Worm (Caenorhabditis elegans) whole organism, young adult: ENCODE measurements around the gene Y6G8.8.

ENCODE experiments used
- B0019.2 ChIP-seq: fragments of 200-800 bp; sonication (Bioruptor generic); conservative IDR thresholded peaks from 2 replicates; pipeline ENCODE4 v1.3.6; 2022; ENCODE audit warnings: missing genetic modification reagents, missing genetic modification characterization, missing compliant biosample characterization
- B0336.3 ChIP-seq: fragments of 200-800 bp; sonication (Bioruptor generic); IDR thresholded peaks from 2 replicates; pipeline ENCODE4 v1.3.6; 2022; ENCODE audit warnings: missing genetic modification characterization, missing compliant biosample characterization
- D2030.7 ChIP-seq: fragments of 200-800 bp; sonication (Bioruptor generic); IDR thresholded peaks from 2 replicates; pipeline ENCODE4 v1.3.6; 2022; ENCODE audit warnings: missing genetic modification reagents, missing genetic modification characterization, missing compliant biosample characterization
- F22D6.2 ChIP-seq: sonication (generic microtip); optimal IDR thresholded peaks from 2 replicates; lab custom pipeline; 2016; ENCODE audit warnings: mild to moderate bottlenecking, missing genetic modification characterization, missing compliant biosample characterization
- F23B12.7 ChIP-seq: sonication (generic microtip); optimal IDR thresholded peaks from 2 replicates; lab custom pipeline; 2017; ENCODE audit warnings: missing genetic modification characterization, mild to moderate bottlenecking, missing compliant biosample characterization, antibody characterized with exemption, moderate library complexity; ENCODE audit not compliant: insufficient read depth
- F49E8.2 ChIP-seq: sonication (generic microtip); optimal IDR thresholded peaks from 3 replicates; lab custom pipeline; 2017; ENCODE audit warnings: missing genetic modification characterization, mild to moderate bottlenecking, missing compliant biosample characterization, antibody characterized with exemption, moderate library complexity; ENCODE audit not compliant: insufficient read depth
- Y53F4B.3 ChIP-seq: fragments of 200-800 bp; sonication (Bioruptor generic); IDR thresholded peaks from 2 replicates; pipeline ENCODE4 v1.3.6; 2022; ENCODE audit warnings: missing genetic modification reagents, missing genetic modification characterization, missing compliant biosample characterization
- akir-1 ChIP-seq: fragments of 200-800 bp; sonication (Bioruptor generic); optimal IDR thresholded peaks from 2 replicates; lab custom pipeline; 2018; ENCODE audit warnings: mild to moderate bottlenecking, missing genetic modification characterization, moderate library complexity, missing compliant biosample characterization
- atf-7 ChIP-seq: sonication (generic microtip); optimal IDR thresholded peaks from 2 replicates; lab custom pipeline; 2017; ENCODE audit warnings: mild to moderate bottlenecking, missing genetic modification characterization, missing compliant biosample characterization
- attf-5 ChIP-seq: fragments of 200-800 bp; sonication (Bioruptor generic); optimal IDR thresholded peaks from 2 replicates; lab custom pipeline; 2018; ENCODE audit warnings: mild to moderate bottlenecking, missing genetic modification characterization, missing compliant biosample characterization
- bed-1 ChIP-seq: fragments of 200-800 bp; sonication (Bioruptor generic); IDR thresholded peaks from 2 replicates; pipeline ENCODE4 v1.3.6; 2022; ENCODE audit warnings: missing genetic modification reagents, missing genetic modification characterization, missing compliant biosample characterization
- cebp-1 ChIP-seq, 2 experiments: fragments of 200-800 bp in 1 of 2; sonication (Bioruptor generic) in 1 of 2; sonication (generic microtip) in 1 of 2; IDR thresholded peaks in 1 of 2; optimal IDR thresholded peaks in 1 of 2; 2 replicates each; pipeline versions ENCODE4 v1.3.6 to Lab custom; 2017 to 2022; ENCODE audit warnings: missing compliant biosample characterization in 2 of 2, missing genetic modification characterization in 2 of 2, mild to moderate bottlenecking in 1 of 2, missing genetic modification reagents in 1 of 2, moderate library complexity in 1 of 2
- ceh-91 ChIP-seq: fragments of 200-800 bp; sonication (Bioruptor generic); IDR thresholded peaks from 2 replicates; pipeline ENCODE4 v1.3.6; 2022; ENCODE audit warnings: missing genetic modification reagents, missing genetic modification characterization, missing compliant biosample characterization
- dox-1 ChIP-seq: fragments of 200-800 bp; sonication (Bioruptor generic); IDR thresholded peaks from 2 replicates; pipeline ENCODE4 v1.3.6; 2022; ENCODE audit warnings: missing genetic modification reagents, missing genetic modification characterization, missing compliant biosample characterization
- egl-44 ChIP-seq: fragments of 200-800 bp; sonication (Bioruptor generic); IDR thresholded peaks from 2 replicates; pipeline ENCODE4 v1.3.6; 2022; ENCODE audit warnings: missing genetic modification reagents, missing genetic modification characterization, missing compliant biosample characterization
- ets-4 ChIP-seq: fragments of 200-800 bp; sonication (Bioruptor generic); optimal IDR thresholded peaks from 2 replicates; lab custom pipeline; 2018; ENCODE audit warnings: mild to moderate bottlenecking, missing genetic modification characterization, missing compliant biosample characterization
- hlh-26 ChIP-seq: fragments of 200-800 bp; sonication (Bioruptor generic); conservative IDR thresholded peaks from 2 replicates; pipeline ENCODE4 v1.3.6; 2022; ENCODE audit warnings: missing genetic modification reagents, missing genetic modification characterization, missing compliant biosample characterization
- hsf-1 ChIP-seq: fragments of 200-800 bp; sonication (Bioruptor generic); IDR thresholded peaks from 2 replicates; pipeline ENCODE4 v1.3.6; 2022; ENCODE audit warnings: missing genetic modification reagents, missing genetic modification characterization, missing compliant biosample characterization
- let-526 ChIP-seq: fragments of 200-800 bp; sonication (Bioruptor generic); IDR thresholded peaks from 2 replicates; pipeline ENCODE4 v1.3.6; 2022; ENCODE audit warnings: missing genetic modification reagents, missing genetic modification characterization, missing compliant biosample characterization
- let-607 ChIP-seq, 2 experiments: fragments of 200-800 bp in 1 of 2; sonication (Bioruptor generic) in 1 of 2; sonication (generic microtip) in 1 of 2; optimal IDR thresholded peaks; 2 replicates each; lab custom pipeline; 2016 to 2018; ENCODE audit warnings: mild to moderate bottlenecking in 2 of 2, missing compliant biosample characterization in 2 of 2, missing genetic modification characterization in 2 of 2, moderate library complexity in 2 of 2, missing genotype in 1 of 2
- lsl-1 ChIP-seq: fragments of 200-800 bp; sonication (Bioruptor generic); optimal IDR thresholded peaks from 2 replicates; lab custom pipeline; 2018; ENCODE audit warnings: mild to moderate bottlenecking, missing genetic modification characterization, moderate library complexity, missing compliant biosample characterization
- madf-10 ChIP-seq: sonication (generic microtip); optimal IDR thresholded peaks from 2 replicates; lab custom pipeline; 2016; ENCODE audit warnings: mild to moderate bottlenecking, missing genetic modification characterization, missing compliant biosample characterization
- madf-3 ChIP-seq: fragments of 200-800 bp; sonication (Bioruptor generic); IDR thresholded peaks from 2 replicates; pipeline ENCODE4 v1.3.6; 2022; ENCODE audit warnings: missing genetic modification reagents, missing genetic modification characterization, missing compliant biosample characterization
- madf-6 ChIP-seq: fragments of 200-800 bp; sonication (Bioruptor generic); IDR thresholded peaks from 2 replicates; pipeline ENCODE4 v1.3.6; 2022; ENCODE audit warnings: missing genetic modification reagents, missing genetic modification characterization, missing compliant biosample characterization
- madf-8 ChIP-seq: fragments of 200-800 bp; sonication (Bioruptor generic); conservative IDR thresholded peaks from 2 replicates; pipeline ENCODE4 v1.3.6; 2022; ENCODE audit warnings: missing genetic modification reagents, missing genetic modification characterization, missing compliant biosample characterization
- nfyb-1 ChIP-seq: fragments of 200-800 bp; sonication (Bioruptor generic); IDR thresholded peaks from 2 replicates; pipeline ENCODE4 v1.3.6; 2022; ENCODE audit warnings: missing genetic modification reagents, missing genetic modification characterization, missing compliant biosample characterization
- nhr-80 ChIP-seq: sonication (generic microtip); optimal IDR thresholded peaks from 2 replicates; lab custom pipeline; 2016; ENCODE audit warnings: missing genetic modification characterization, missing compliant biosample characterization
- nhr-90 ChIP-seq: sonication (generic microtip); optimal IDR thresholded peaks from 2 replicates; lab custom pipeline; 2016; ENCODE audit warnings: missing genotype, mild to moderate bottlenecking, missing genetic modification characterization, missing compliant biosample characterization
- pha-4 ChIP-seq: fragments of 150-350 bp; sonication (generic microtip); optimal IDR thresholded peaks from 2 replicates; lab custom pipeline; 2014; ENCODE audit warnings: missing biosample characterization, missing genetic modification reagents, missing genetic modification characterization
- rec-8 ChIP-seq, 2 experiments: sonication (generic microtip); optimal IDR thresholded peaks; 2 replicates each; lab custom pipeline; 2016; ENCODE audit warnings: mild to moderate bottlenecking in 2 of 2, missing genetic modification characterization in 2 of 2, missing genetic modification reagents in 2 of 2, missing genotype in 2 of 2, missing biosample characterization in 1 of 2, missing compliant biosample characterization in 1 of 2, moderate library complexity in 1 of 2
- snpc-3.4 ChIP-seq: sonication (generic microtip); optimal IDR thresholded peaks from 2 replicates; lab custom pipeline; 2017; ENCODE audit warnings: missing genetic modification characterization, mild to moderate bottlenecking, missing compliant biosample characterization, antibody characterized with exemption, moderate library complexity, missing genotype, missing genetic modification reagents
- snpc-4 ChIP-seq, 5 experiments: fragments of 150-350 bp in 1 of 5; sonication (generic microtip) in 4 of 5; optimal IDR thresholded peaks; 2 replicates each; lab custom pipeline; 2014 to 2018; ENCODE audit warnings: missing genetic modification characterization in 5 of 5, missing biosample characterization in 3 of 5, antibody characterized with exemption in 2 of 5, mild to moderate bottlenecking in 2 of 5, missing compliant biosample characterization in 2 of 5, missing genotype in 2 of 5, moderate library complexity in 2 of 5, missing genetic modification reagents in 1 of 5
- tbp1 ChIP-seq: fragments of 200-800 bp; sonication (Bioruptor generic); optimal IDR thresholded peaks from 2 replicates; lab custom pipeline; 2018; ENCODE audit warnings: mild to moderate bottlenecking, missing genetic modification characterization, missing compliant biosample characterization
- unc-62 ChIP-seq: fragments of 150-350 bp; optimal IDR thresholded peaks from 2 replicates; lab custom pipeline; 2014; ENCODE audit warnings: missing biosample characterization, missing genetic modification reagents, missing genetic modification characterization
- xnd-1 ChIP-seq: sonication (generic microtip); optimal IDR thresholded peaks from 2 replicates; lab custom pipeline; 2016; ENCODE audit warnings: missing genotype, missing genetic modification reagents, missing genetic modification characterization, missing compliant biosample characterization
- ztf-18 ChIP-seq: sonication (generic microtip); optimal IDR thresholded peaks from 2 replicates; lab custom pipeline; 2016; ENCODE audit warnings: missing genotype, mild to moderate bottlenecking, missing genetic modification characterization, missing compliant biosample characterization
- ztf-22 ChIP-seq: fragments of 200-800 bp; sonication (Bioruptor generic); optimal IDR thresholded peaks from 2 replicates; lab custom pipeline; 2018; ENCODE audit warnings: mild to moderate bottlenecking, missing genetic modification characterization, moderate library complexity, missing compliant biosample characterization
- ztf-26 ChIP-seq: sonication (generic microtip); optimal IDR thresholded peaks from 2 replicates; lab custom pipeline; 2017; ENCODE audit warnings: missing genetic modification characterization, missing compliant biosample characterization
- ztf-28 ChIP-seq: fragments of 200-800 bp; sonication (Bioruptor generic); IDR thresholded peaks from 2 replicates; pipeline ENCODE4 v1.3.6; 2022; ENCODE audit warnings: missing genetic modification reagents, missing genetic modification characterization, missing compliant biosample characterization

Gene Y6G8.8

DNA sequence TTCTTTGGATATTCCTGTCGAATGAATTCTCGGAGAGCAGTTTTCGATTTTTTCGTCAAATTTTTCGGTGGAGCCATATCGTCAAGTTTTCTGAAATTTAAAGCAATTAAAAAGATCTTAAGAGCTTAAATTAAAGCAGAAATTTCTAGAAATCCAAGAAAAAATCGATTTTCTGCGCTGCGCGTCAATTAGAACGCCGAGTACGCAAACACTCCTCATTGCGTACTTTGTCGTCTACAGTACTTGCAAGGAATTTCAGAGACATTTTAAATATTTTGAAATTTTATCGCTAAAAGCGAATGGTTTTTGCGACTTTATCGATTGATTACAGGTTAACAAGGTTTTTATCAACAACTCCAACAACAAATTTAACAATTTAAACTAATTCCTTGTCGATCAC lies 34.8 kb downstream of the Y6G8.8 start:
- TF ChIP-seq hsf-1 = 0 out of 2 replicates have a peak, but pooled peaks have one; percentile 25
- no peak for TF ChIP-seq egl-44
- TF ChIP-seq madf-3 (GFP tag; lab: Robert Waterston, UW) = no peak
- TF ChIP-seq D2030.7 (GFP tag; lab: Robert Waterston, UW) = peak; percentile 48; the same call in 1 of the 2 replicates
- peak; percentile 2 for TF ChIP-seq F49E8.2
- TF ChIP-seq lsl-1 (GFP tag; lab: Kevin White, UChicago) = peak; percentile 75
- TF ChIP-seq madf-6 (GFP tag; lab: Robert Waterston, UW) = peak; percentile 64

DNA sequence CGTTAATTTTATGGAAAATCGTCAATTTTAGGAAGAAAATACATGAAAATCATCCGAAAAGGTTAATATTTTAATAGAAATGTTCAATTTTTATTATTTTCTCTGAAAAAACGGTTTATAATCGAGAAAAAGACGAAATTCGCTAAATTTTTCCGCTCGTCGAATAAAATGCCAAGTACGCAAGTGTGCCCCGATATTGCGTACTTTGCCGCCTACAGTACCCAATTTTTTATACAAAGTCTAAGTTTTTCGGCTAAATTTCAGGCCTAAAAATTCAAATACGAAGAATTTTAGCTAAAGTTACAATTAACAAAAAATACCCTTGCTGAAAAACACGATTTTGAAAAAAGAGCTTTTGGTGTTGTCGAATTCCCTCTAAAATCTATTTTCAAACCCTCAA lies 38.5 kb downstream of the Y6G8.8 start:
- TF ChIP-seq xnd-1 (peak; percentile 56), lsl-1 (GFP tag; lab: Kevin White, UChicago) (peak; percentile 88), ceh-91 (GFP tag; lab: Robert Waterston, UW) (0 out of 2 replicates have a peak, but pooled peaks have one; percentile 16), ztf-28 (GFP tag; lab: Robert Waterston, UW) (no peak), madf-6 (GFP tag; lab: Robert Waterston, UW) (peak; percentile 63), rec-8 (tag; optimal IDR thresholded peaks at IDR 0.05; lab: Kevin White, UChicago) (no peak), D2030.7 (GFP tag; lab: Robert Waterston, UW) (peak; percentile 48)
- TF ChIP-seq, all 124 proteins: peak for 5

DNA sequence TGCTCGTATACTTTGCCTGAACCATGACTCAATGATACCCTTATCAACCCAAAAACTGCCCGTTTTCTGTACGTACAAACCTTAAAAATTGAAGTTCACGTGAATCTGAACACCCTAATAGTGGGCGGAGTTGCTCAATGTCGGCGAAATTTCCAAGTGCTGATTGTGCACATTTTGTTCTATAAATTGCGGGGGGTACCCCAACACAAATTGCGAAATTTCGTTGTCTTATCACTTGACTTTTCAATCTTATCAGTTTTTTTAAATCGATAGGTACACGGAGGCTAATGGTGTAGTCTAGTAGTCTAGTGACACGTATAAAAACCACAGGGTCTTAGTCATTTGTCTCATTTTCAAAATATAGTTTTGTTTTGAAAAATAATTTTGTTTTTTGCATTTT lies 38.9 kb downstream of the Y6G8.8 start, which contains the start of gene fbxa-108:
Gene fbxa-108, minus strand, starts transcription at position 158 of the 400 bp plus-strand sequence.
- TF ChIP-seq ztf-18 (tag; lab: Kevin White, UChicago) (no peak), let-607 (tag; optimal IDR thresholded peaks at IDR 0.05; lab: Kevin White, UChicago) (peak; percentile 14 to 35), F22D6.2 (tag; lab: Kevin White, UChicago) (peak; percentile 9), B0336.3 (GFP tag; lab: Robert Waterston, UW) (peak; percentile 64), B0019.2 (GFP tag; lab: Robert Waterston, UW) (no peak), tbp1 (GFP tag; lab: Kevin White, UChicago) (peak; percentile 22), unc-62 (GFP tag; lab: Kevin White, UChicago) (peak; percentile 17), nfyb-1 (GFP tag; lab: Robert Waterston, UW) (peak; percentile 60; the same call in 1 of the 2 replicates), ets-4 (GFP tag; lab: Kevin White, UChicago) (peak; percentile 67), nhr-90 (tag; lab: Kevin White, UChicago) (peak; percentile 59), hlh-26 (no peak), madf-8 (GFP tag; lab: Robert Waterston, UW) (no peak), attf-5 (GFP tag; lab: Kevin White, UChicago) (peak; percentile 13), snpc-4 (GFP tag; optimal IDR thresholded peaks at IDR 0.05; lab: Kevin White, UChicago) (no peak), snpc-4 (tag; optimal IDR thresholded peaks at IDR 0.05; lab: Kevin White, UChicago) (peak in 3 of 4 experiments; percentile 45 to 71 (median 61)), F23B12.7 (tag; lab: Kevin White, UChicago) (peak; percentile 10), Y53F4B.3 (no peak), atf-7 (tag; lab: Kevin White, UChicago) (peak; percentile 78), akir-1 (GFP tag; lab: Kevin White, UChicago) (no peak), let-526 (GFP tag; lab: Robert Waterston, UW) (no peak), pha-4 (tag; lab: Kevin White, UChicago) (peak; percentile 82), snpc-3.4 (tag; lab: Kevin White, UChicago) (no peak), cebp-1 (GFP tag; IDR thresholded peaks at IDR 0.05; lab: Robert Waterston, UW) (peak; percentile 97), cebp-1 (tag; optimal IDR thresholded peaks at IDR 0.05; lab: Kevin White, UChicago) (peak; percentile 97), ztf-26 (tag; lab: Kevin White, UChicago) (no peak), ztf-22 (GFP tag; lab: Kevin White, UChicago) (peak; percentile 79), egl-44 (0 out of 2 replicates have a peak, but pooled peaks have one; percentile 46), F49E8.2 (no peak), bed-1 (GFP tag; lab: Robert Waterston, UW) (no peak), madf-10 (peak; percentile 33), dox-1 (GFP tag; lab: Robert Waterston, UW) (peak; percentile 55; the same call in 1 of the 2 replicates), nhr-80 (tag; lab: Kevin White, UChicago) (peak; percentile 99)
